Worm (Caenorhabditis elegans) whole organism, late embryonic: ENCODE measurements around the gene try-12.

Experiments used
- elt-2 ChIP-seq: sonication (generic microtip); optimal IDR thresholded peaks from 2 replicates; lab custom pipeline; 2016; ENCODE audit warnings: missing genetic modification reagents, missing genetic modification characterization, missing compliant biosample characterization
- hlh-13 ChIP-seq: fragments of 200-800 bp; sonication (Bioruptor generic); optimal IDR thresholded peaks from 2 replicates; lab custom pipeline; 2018; ENCODE audit warnings: mild to moderate bottlenecking, missing genetic modification characterization, missing compliant biosample characterization
- hlh-6 ChIP-seq: sonication (generic microtip); optimal IDR thresholded peaks from 2 replicates; lab custom pipeline; 2016; ENCODE audit warnings: missing genotype, missing genetic modification characterization, missing compliant biosample characterization
- nhr-232 ChIP-seq: sonication (generic microtip); optimal IDR thresholded peaks from 2 replicates; lab custom pipeline; 2016; ENCODE audit warnings: missing genetic modification characterization, missing compliant biosample characterization
- sox-4 ChIP-seq: sonication (generic microtip); optimal IDR thresholded peaks from 2 replicates; lab custom pipeline; 2017; ENCODE audit warnings: mild to moderate bottlenecking, missing genetic modification characterization, inconsistent platforms, missing compliant biosample characterization

ce11 chrV:7485000-7485399, 35.8 kb downstream of the try-12 start, which contains the start of gene srbc-8:
- no peak for TF ChIP-seq elt-2 (tag; lab: Kevin White, UChicago)
- TF ChIP-seq hlh-6 (tag; lab: Kevin White, UChicago) = no peak
- no peak for TF ChIP-seq sox-4 (tag; lab: Kevin White, UChicago)
- no peak for TF ChIP-seq nhr-232 (tag; lab: Kevin White, UChicago)
- no peak for TF ChIP-seq hlh-13 (GFP tag; lab: Kevin White, UChicago)
